Fruit fly (Drosophila melanogaster) whole organism: Measurements from ENCODE around the gene dpr19.

Experiments used
- Dll ChIP-seq: fragments of >200 bp; optimal IDR thresholded peaks from 2 replicates; lab custom pipeline; 2017
- usp ChIP-seq: fragments of >200 bp; optimal IDR thresholded peaks from 2 replicates; lab custom pipeline; 2017; ENCODE audit warnings: missing biosample characterization, missing genetic modification characterization, mixed read lengths

dm6 chr2L:10344029-10344606 lies 31.9 kb upstream of the dpr19 start, which contains the start of gene Frmd5:
- TF ChIP-seq Dll (lab: Kevin White, UChicago) = no peak
- no peak for TF ChIP-seq usp (GFP tag; lab: Kevin White, UChicago)
